Fruit fly (Drosophila melanogaster) whole organism, prepupa: ENCODE measurements around the gene PNPase.

Experiments used
- Blimp-1 ChIP-seq: fragments of 200-800 bp; sonication (Bioruptor generic); optimal IDR thresholded peaks from 3 replicates; lab custom pipeline; 2017; ENCODE audit warnings: missing biosample characterization, missing genetic modification characterization, mild to moderate bottlenecking, moderate library complexity, missing genetic modification reagents
- CG10631 ChIP-seq: fragments of 200-800 bp; sonication (Bioruptor generic); optimal IDR thresholded peaks from 2 replicates; lab custom pipeline; 2016; ENCODE audit warnings: missing biosample characterization, missing genetic modification characterization
- CG11762 ChIP-seq: fragments of 200-800 bp; sonication (Bioruptor generic); optimal IDR thresholded peaks from 3 replicates; lab custom pipeline; 2016; ENCODE audit warnings: missing biosample characterization, missing genetic modification characterization; ENCODE audit not compliant: insufficient read depth
- CG11902 ChIP-seq: fragments of 200-800 bp; sonication (Bioruptor generic); optimal IDR thresholded peaks from 3 replicates; lab custom pipeline; 2016; ENCODE audit warnings: missing biosample characterization, missing genetic modification characterization
- CG15336 ChIP-seq: fragments of 200-800 bp; sonication (Bioruptor generic); IDR thresholded peaks from 2 replicates; pipeline ENCODE4 v1.3.6; 2022; ENCODE audit warnings: missing biosample characterization, missing genetic modification characterization
- CG1621 ChIP-seq: fragments of 200-800 bp; sonication (Bioruptor generic); optimal IDR thresholded peaks from 3 replicates; lab custom pipeline; 2018; ENCODE audit warnings: missing biosample characterization, mild to moderate bottlenecking, missing genetic modification characterization
- CG16779 ChIP-seq: fragments of 200-800 bp; sonication (Bioruptor generic); optimal IDR thresholded peaks from 3 replicates; lab custom pipeline; 2017; ENCODE audit warnings: missing biosample characterization, mild to moderate bottlenecking, missing genetic modification characterization
- CG3032 ChIP-seq: fragments of 200-800 bp; optimal IDR thresholded peaks from 2 replicates; lab custom pipeline; 2019; ENCODE audit warnings: missing biosample characterization, mild to moderate bottlenecking, missing genetic modification characterization, moderate library complexity
- CG32006 ChIP-seq: fragments of 200-800 bp; sonication (Bioruptor generic); optimal IDR thresholded peaks from 3 replicates; lab custom pipeline; 2017; ENCODE audit warnings: missing biosample characterization, mild to moderate bottlenecking, missing genetic modification characterization
- CG34406 ChIP-seq: fragments of 200-800 bp; sonication (Bioruptor generic); optimal IDR thresholded peaks from 3 replicates; lab custom pipeline; 2016; ENCODE audit warnings: missing biosample characterization, missing genetic modification characterization
- CG3919 ChIP-seq: fragments of 200-800 bp; sonication (Bioruptor generic); optimal IDR thresholded peaks from 3 replicates; lab custom pipeline; 2016; ENCODE audit warnings: missing biosample characterization, missing genetic modification characterization
- CG6276 ChIP-seq: fragments of 200-800 bp; sonication (Bioruptor generic); optimal IDR thresholded peaks from 2 replicates; lab custom pipeline; 2017; ENCODE audit warnings: missing biosample characterization, mild to moderate bottlenecking, missing genetic modification characterization
- CG6792 ChIP-seq: fragments of 200-800 bp; sonication (Bioruptor generic); optimal IDR thresholded peaks from 3 replicates; lab custom pipeline; 2016; ENCODE audit warnings: missing biosample characterization, missing genetic modification characterization
- CG6854 ChIP-seq: fragments of 200-800 bp; sonication (Bioruptor generic); optimal IDR thresholded peaks from 2 replicates; lab custom pipeline; 2017; ENCODE audit warnings: missing biosample characterization, mild to moderate bottlenecking, missing genetic modification characterization
- CG7368 ChIP-seq: fragments of 200-800 bp; sonication (Bioruptor generic); optimal IDR thresholded peaks from 3 replicates; lab custom pipeline; 2016; ENCODE audit warnings: missing biosample characterization, missing genetic modification characterization
- CG8119 ChIP-seq: fragments of 200-800 bp; sonication (Bioruptor generic); IDR thresholded peaks from 3 replicates; pipeline ENCODE4 v1.3.6; 2022; ENCODE audit warnings: missing biosample characterization, missing genetic modification characterization
- CG8319 ChIP-seq: fragments of 200-800 bp; sonication (Bioruptor generic); optimal IDR thresholded peaks from 3 replicates; lab custom pipeline; 2016; ENCODE audit warnings: missing biosample characterization, missing genetic modification characterization
- CG9139 ChIP-seq: fragments of 200-800 bp; sonication (Bioruptor generic); optimal IDR thresholded peaks from 3 replicates; lab custom pipeline; 2017; ENCODE audit warnings: missing biosample characterization, mild to moderate bottlenecking, missing genetic modification characterization
- Eip75B ChIP-seq: fragments of 200-800 bp; sonication (Bioruptor generic); optimal IDR thresholded peaks from 3 replicates; lab custom pipeline; 2016; ENCODE audit warnings: missing biosample characterization, missing genetic modification characterization
- Eip78C ChIP-seq: fragments of 200-800 bp; sonication (Bioruptor generic); peaks from one replicate; lab custom pipeline; 2016; ENCODE audit warnings: missing biosample characterization, missing genetic modification characterization
- Eip93F ChIP-seq: fragments of 200-800 bp; sonication (Bioruptor generic); optimal IDR thresholded peaks from 2 replicates; lab custom pipeline; 2016; ENCODE audit warnings: missing biosample characterization, mild to moderate bottlenecking, missing genetic modification characterization
- Ets21C ChIP-seq: fragments of 200-800 bp; sonication (Bioruptor generic); optimal IDR thresholded peaks from 3 replicates; lab custom pipeline; 2016; ENCODE audit warnings: missing biosample characterization, missing genetic modification characterization
- Ets96B ChIP-seq: fragments of 200-800 bp; optimal IDR thresholded peaks from 2 replicates; lab custom pipeline; 2019; ENCODE audit warnings: missing biosample characterization, mild to moderate bottlenecking, missing genetic modification characterization, moderate library complexity
- Gug ChIP-seq: fragments of 200-800 bp; sonication (Bioruptor generic); IDR thresholded peaks from 2 replicates; pipeline ENCODE4 v1.3.6; 2022; ENCODE audit warnings: missing biosample characterization, missing genetic modification characterization
- Hr38 ChIP-seq: sonication (Bioruptor generic); optimal IDR thresholded peaks from 2 replicates; lab custom pipeline; 2016; ENCODE audit warnings: missing biosample characterization, missing genetic modification characterization
- Hr39 ChIP-seq: fragments of 200-800 bp; sonication (Bioruptor generic); optimal IDR thresholded peaks from 2 replicates; lab custom pipeline; 2016; ENCODE audit warnings: missing biosample characterization, missing genetic modification characterization
- Hr4 ChIP-seq: fragments of 200-800 bp; sonication (Bioruptor generic); optimal IDR thresholded peaks from 3 replicates; lab custom pipeline; 2016; ENCODE audit warnings: missing biosample characterization, missing genetic modification characterization
- Lpt ChIP-seq: fragments of 200-800 bp; sonication (Bioruptor generic); optimal IDR thresholded peaks from 3 replicates; lab custom pipeline; 2016; ENCODE audit warnings: missing biosample characterization, missing genetic modification characterization
- OdsH ChIP-seq: fragments of 200-800 bp; sonication (Bioruptor generic); optimal IDR thresholded peaks from 3 replicates; lab custom pipeline; 2016; ENCODE audit warnings: missing biosample characterization, missing genetic modification characterization
- Smox ChIP-seq: fragments of 200-800 bp; sonication (Bioruptor generic); optimal IDR thresholded peaks from 3 replicates; lab custom pipeline; 2016; ENCODE audit warnings: missing biosample characterization, missing genetic modification characterization
- Sox102F ChIP-seq: fragments of 200-800 bp; sonication (Bioruptor generic); optimal IDR thresholded peaks from 2 replicates; lab custom pipeline; 2016; ENCODE audit warnings: missing biosample characterization, mild to moderate bottlenecking, missing genetic modification characterization
- Sox14 ChIP-seq: fragments of 200-800 bp; sonication (Bioruptor generic); optimal IDR thresholded peaks from 3 replicates; lab custom pipeline; 2016; ENCODE audit warnings: missing biosample characterization, missing genetic modification characterization
- achi ChIP-seq: fragments of 200-800 bp; sonication (Bioruptor generic); optimal IDR thresholded peaks from 3 replicates; lab custom pipeline; 2016; ENCODE audit warnings: missing biosample characterization, missing genetic modification characterization
- acj6 ChIP-seq: fragments of 200-800 bp; sonication (Bioruptor generic); optimal IDR thresholded peaks from 3 replicates; lab custom pipeline; 2016; ENCODE audit warnings: missing biosample characterization, missing genetic modification characterization
- cyc ChIP-seq: fragments of 200-800 bp; sonication (Bioruptor generic); optimal IDR thresholded peaks from 3 replicates; lab custom pipeline; 2016; ENCODE audit warnings: missing biosample characterization, missing genetic modification characterization
- dac ChIP-seq: fragments of 200-800 bp; sonication (Bioruptor generic); optimal IDR thresholded peaks from 2 replicates; lab custom pipeline; 2017; ENCODE audit warnings: missing biosample characterization, mild to moderate bottlenecking, missing genetic modification characterization
- dsx ChIP-seq: fragments of 200-800 bp; optimal IDR thresholded peaks from 3 replicates; lab custom pipeline; 2019; ENCODE audit warnings: missing biosample characterization, mild to moderate bottlenecking, missing genetic modification characterization, moderate library complexity; ENCODE audit not compliant: poor library complexity, severe bottlenecking
- eg ChIP-seq: fragments of 200-800 bp; sonication (Bioruptor generic); IDR thresholded peaks from 3 replicates; pipeline ENCODE4 v1.3.6; 2022; ENCODE audit warnings: missing biosample characterization, missing genetic modification characterization
- fd59A ChIP-seq: fragments of 200-800 bp; sonication (Bioruptor generic); optimal IDR thresholded peaks from 2 replicates; lab custom pipeline; 2017; ENCODE audit warnings: missing biosample characterization, mild to moderate bottlenecking, missing genetic modification characterization, missing genetic modification reagents
- fkh ChIP-seq: fragments of 200-800 bp; sonication (Bioruptor generic); optimal IDR thresholded peaks from 3 replicates; lab custom pipeline; 2017; ENCODE audit warnings: missing biosample characterization, mild to moderate bottlenecking, missing genetic modification characterization, moderate library complexity
- lz ChIP-seq: fragments of 200-800 bp; sonication (Bioruptor generic); optimal IDR thresholded peaks from 3 replicates; lab custom pipeline; 2016; ENCODE audit warnings: missing biosample characterization, missing genetic modification characterization
- net ChIP-seq: fragments of 200-800 bp; sonication (Bioruptor generic); optimal IDR thresholded peaks from 3 replicates; lab custom pipeline; 2016; ENCODE audit warnings: missing biosample characterization, missing genetic modification characterization
- pdm3 ChIP-seq: fragments of 200-800 bp; sonication (Bioruptor generic); optimal IDR thresholded peaks from 3 replicates; lab custom pipeline; 2016; ENCODE audit warnings: missing biosample characterization, missing genetic modification characterization
- salr ChIP-seq, 2 experiments: fragments of 200-800 bp; sonication (Bioruptor generic); optimal IDR thresholded peaks; 3 replicates each; lab custom pipeline; 2016 to 2018; ENCODE audit warnings: missing biosample characterization in 2 of 2, missing genetic modification characterization in 2 of 2, mild to moderate bottlenecking in 1 of 2
- spab ChIP-seq: fragments of 200-800 bp; sonication (Bioruptor generic); optimal IDR thresholded peaks from 2 replicates; lab custom pipeline; 2017; ENCODE audit warnings: missing biosample characterization, mild to moderate bottlenecking, missing genetic modification characterization, missing genetic modification reagents
- ss ChIP-seq, 2 experiments: fragments of 200-800 bp; sonication (Bioruptor generic); optimal IDR thresholded peaks; 2 replicates in 1 of 2; 3 replicates in 1 of 2; lab custom pipeline; 2017 to 2018; ENCODE audit warnings: mild to moderate bottlenecking in 2 of 2, missing biosample characterization in 2 of 2, missing genetic modification characterization in 2 of 2, moderate library complexity in 1 of 2
- svp ChIP-seq: fragments of 200-800 bp; sonication (Bioruptor generic); peaks from one replicate; lab custom pipeline; 2016; ENCODE audit warnings: missing biosample characterization, missing genetic modification characterization
- topi ChIP-seq: fragments of 200-800 bp; sonication (Bioruptor generic); optimal IDR thresholded peaks from 3 replicates; lab custom pipeline; 2016; ENCODE audit warnings: missing biosample characterization, missing genetic modification characterization
- vri ChIP-seq: fragments of 200-800 bp; sonication (Bioruptor generic); optimal IDR thresholded peaks from 3 replicates; lab custom pipeline; 2016; ENCODE audit warnings: missing biosample characterization, mild to moderate bottlenecking, missing genetic modification characterization

PNPase gene

dm6 chr3R:31385820-31386330 lies 19.4 kb downstream of the PNPase start:
- TF ChIP-seq fkh (GFP tag; lab: Kevin White, UChicago) (no peak), pdm3 (GFP tag; lab: Kevin White, UChicago) (no peak), svp (GFP tag; lab: Kevin White, UChicago) (peak; percentile 90)
- TF ChIP-seq, all 60 proteins: peak for 1

DNA sequence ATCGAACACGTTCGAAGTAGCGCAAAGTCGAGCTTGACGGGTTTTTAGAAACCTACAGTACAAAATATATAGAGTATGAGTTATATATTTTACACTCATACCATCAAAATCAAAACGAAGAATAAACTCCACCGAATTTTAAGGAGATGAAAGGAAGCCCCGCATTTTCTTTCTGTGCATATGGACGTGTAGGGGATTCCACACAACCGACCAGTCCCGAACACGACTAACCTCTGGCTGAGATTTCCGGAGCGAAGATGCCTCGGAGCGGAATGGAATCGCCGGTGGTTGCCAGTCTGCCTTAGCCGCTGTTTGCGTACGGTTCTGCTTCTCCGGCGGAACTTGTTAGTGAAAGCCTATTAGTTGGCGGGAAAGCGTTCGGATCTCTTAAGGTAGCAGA lies 21.1 kb downstream of the PNPase start:
- peak; percentile 98 for TF ChIP-seq Hr4
- TF ChIP-seq Eip75B (GFP tag; lab: Kevin White, UChicago), result peak; percentile 99
- peak; percentile 97 for TF ChIP-seq CG11902
- peak; percentile 98 for TF ChIP-seq CG34406
- TF ChIP-seq Lpt (GFP tag; lab: Kevin White, UChicago), result peak; percentile 96
- peak; percentile 98 for TF ChIP-seq pdm3 (GFP tag; lab: Kevin White, UChicago)
- TF ChIP-seq vri (GFP tag; lab: Kevin White, UChicago), result peak; percentile 98
- TF ChIP-seq Hr39 (GFP tag; lab: Kevin White, UChicago), result peak; percentile 99
- peak; percentile 99 for TF ChIP-seq Eip78C
- peak; percentile 99 for TF ChIP-seq CG10631 (GFP tag; lab: Kevin White, UChicago)
- TF ChIP-seq achi, result peak; percentile 98
- TF ChIP-seq acj6 (GFP tag; lab: Kevin White, UChicago), result peak; percentile 99
- TF ChIP-seq Hr38 (GFP tag; lab: Kevin White, UChicago), result no peak
- peak; percentile 98 for TF ChIP-seq Eip93F
- TF ChIP-seq CG9139 (GFP tag; lab: Kevin White, UChicago), result peak; percentile 66
- peak; percentile 93 for TF ChIP-seq Blimp-1
- TF ChIP-seq CG7368 (GFP tag; lab: Kevin White, UChicago), result peak; percentile 96
- peak; percentile 95 for TF ChIP-seq CG3032 (tag; lab: Kevin White, UChicago)
- peak; percentile 89 for TF ChIP-seq fd59A
- TF ChIP-seq salr (GFP tag; optimal IDR thresholded peaks at IDR 0.05; lab: Kevin White, UChicago), result peak; percentile 90 to 95
- peak; percentile 100 for TF ChIP-seq lz (GFP tag; lab: Kevin White, UChicago)
- peak; percentile 98 for TF ChIP-seq OdsH
- peak; percentile 90 for TF ChIP-seq spab
- peak; percentile 96 for TF ChIP-seq Ets96B (tag; lab: Kevin White, UChicago)
- peak; percentile 99 for TF ChIP-seq dac (GFP tag; lab: Kevin White, UChicago)
- TF ChIP-seq net (GFP tag; lab: Kevin White, UChicago), result peak; percentile 98
- peak; percentile 99 for TF ChIP-seq eg (GFP tag; lab: Robert Waterston, UW)
- peak; percentile 99 for TF ChIP-seq Smox (GFP tag; lab: Kevin White, UChicago)
- TF ChIP-seq Sox14, result peak; percentile 99
- TF ChIP-seq CG3919, result peak; percentile 98
- peak; percentile 100 for TF ChIP-seq svp (GFP tag; lab: Kevin White, UChicago)
- peak; percentile 99 for TF ChIP-seq CG6792 (GFP tag; lab: Kevin White, UChicago)
- TF ChIP-seq CG16779 (tag; lab: Kevin White, UChicago), result peak; percentile 97
- TF ChIP-seq CG15336 (GFP tag; lab: Robert Waterston, UW), result peak; percentile 96
- peak; percentile 96 for TF ChIP-seq CG8119 (GFP tag; lab: Robert Waterston, UW)
- peak; percentile 71 to 86 for TF ChIP-seq ss (GFP tag; optimal IDR thresholded peaks at IDR 0.05; lab: Kevin White, UChicago)
- peak; percentile 66 for TF ChIP-seq fkh (GFP tag; lab: Kevin White, UChicago)
- peak; percentile 86 for TF ChIP-seq dsx
- peak; percentile 99 for TF ChIP-seq cyc
- peak; percentile 98 for TF ChIP-seq CG6854
- TF ChIP-seq topi (GFP tag; lab: Kevin White, UChicago), result peak; percentile 99
- TF ChIP-seq CG11762 (GFP tag; lab: Kevin White, UChicago), result peak; percentile 95
- peak; percentile 99 for TF ChIP-seq Sox102F (GFP tag; lab: Kevin White, UChicago)
- TF ChIP-seq CG32006 (GFP tag; lab: Kevin White, UChicago), result peak; percentile 99
- TF ChIP-seq Ets21C (GFP tag; lab: Kevin White, UChicago), result peak; percentile 99
- peak; percentile 94 for TF ChIP-seq CG8319 (GFP tag; lab: Kevin White, UChicago)
- TF ChIP-seq Gug (GFP tag; lab: Robert Waterston, UW), result peak; percentile 99
- TF ChIP-seq CG1621 (tag; lab: Kevin White, UChicago), result peak; percentile 97
- peak; percentile 96 for TF ChIP-seq CG6276 (GFP tag; lab: Kevin White, UChicago)
